Fruit fly (Drosophila melanogaster) whole organism, embryonic: ENCODE data around the gene Gale.

Experiments used
- CG11723 ChIP-seq: fragments of 200-800 bp; sonication (Bioruptor generic); optimal IDR thresholded peaks from 2 replicates; lab custom pipeline; 2017; ENCODE audit warnings: missing biosample characterization, mild to moderate bottlenecking, missing genetic modification characterization
- CG13123 ChIP-seq: fragments of 200-800 bp; sonication (Bioruptor generic); optimal IDR thresholded peaks from 2 replicates; lab custom pipeline; 2016; ENCODE audit warnings: missing biosample characterization, missing genetic modification characterization
- CG15269 ChIP-seq: fragments of 200-800 bp; sonication (Bioruptor generic); optimal IDR thresholded peaks from 2 replicates; lab custom pipeline; 2018; ENCODE audit warnings: missing biosample characterization, mild to moderate bottlenecking, missing genetic modification characterization, moderate library complexity
- CG16779 ChIP-seq: fragments of 200-800 bp; sonication (Bioruptor generic); IDR thresholded peaks from 2 replicates; pipeline ENCODE4 v1.3.6; 2022; ENCODE audit warnings: missing biosample characterization, missing genetic modification characterization
- CG17328 ChIP-seq: fragments of 200-800 bp; sonication (Bioruptor generic); IDR thresholded peaks from 2 replicates; pipeline ENCODE4 v1.3.6; 2022; ENCODE audit warnings: missing biosample characterization, missing genetic modification characterization
- CG18599 ChIP-seq: fragments of 200-800 bp; sonication (Bioruptor generic); optimal IDR thresholded peaks from 3 replicates; lab custom pipeline; 2017; ENCODE audit warnings: missing biosample characterization, missing genetic modification characterization, mild to moderate bottlenecking, moderate library complexity, missing genetic modification reagents
- CG4424 ChIP-seq: fragments of 200-800 bp; sonication (Bioruptor generic); optimal IDR thresholded peaks from 3 replicates; lab custom pipeline; 2016; ENCODE audit warnings: missing biosample characterization, missing genetic modification characterization
- CG4730 ChIP-seq: fragments of 200-800 bp; sonication (Bioruptor generic); IDR thresholded peaks from 2 replicates; pipeline ENCODE4 v1.3.6; 2022; ENCODE audit warnings: missing biosample characterization, missing genetic modification characterization
- CG6791 ChIP-seq: fragments of 200-800 bp; sonication (Bioruptor generic); IDR thresholded peaks from 3 replicates; pipeline ENCODE4 v1.3.6; 2022; ENCODE audit warnings: missing biosample characterization, missing genetic modification characterization; ENCODE audit not compliant: partially characterized antibody
- CG7271 ChIP-seq: fragments of 200-800 bp; sonication (Bioruptor generic); optimal IDR thresholded peaks from 2 replicates; lab custom pipeline; 2018; ENCODE audit warnings: missing biosample characterization, mild to moderate bottlenecking, missing genetic modification characterization, moderate library complexity
- CG8281 ChIP-seq: fragments of 200-800 bp; sonication (Bioruptor generic); optimal IDR thresholded peaks from 2 replicates; lab custom pipeline; 2018; ENCODE audit warnings: missing biosample characterization, mild to moderate bottlenecking, missing genetic modification characterization, moderate library complexity
- CG8765 ChIP-seq: fragments of 200-800 bp; sonication (Bioruptor generic); IDR thresholded peaks from 2 replicates; pipeline ENCODE4 v1.3.6; 2022; ENCODE audit warnings: missing biosample characterization, missing genetic modification characterization
- CG9797 ChIP-seq: fragments of 200-800 bp; sonication (Bioruptor generic); optimal IDR thresholded peaks from 3 replicates; lab custom pipeline; 2018; ENCODE audit warnings: missing biosample characterization, mild to moderate bottlenecking, missing genetic modification characterization
- CG9876 ChIP-seq: fragments of 200-800 bp; sonication (Bioruptor generic); optimal IDR thresholded peaks from 2 replicates; lab custom pipeline; 2016; ENCODE audit warnings: missing biosample characterization, missing genetic modification characterization
- CG9932 ChIP-seq: fragments of 200-800 bp; sonication (Bioruptor generic); IDR thresholded peaks from 2 replicates; pipeline ENCODE4 v1.3.6; 2022; ENCODE audit warnings: missing biosample characterization, missing genetic modification characterization
- CrebB ChIP-seq: fragments of 200-800 bp; sonication (Bioruptor generic); optimal IDR thresholded peaks from 3 replicates; lab custom pipeline; 2018; ENCODE audit warnings: missing biosample characterization, mild to moderate bottlenecking, missing genetic modification characterization
- Dbx ChIP-seq: fragments of 200-800 bp; sonication (Bioruptor generic); IDR thresholded peaks from 3 replicates; pipeline ENCODE4 v1.3.6; 2022; ENCODE audit warnings: missing biosample characterization, missing genetic modification characterization
- Deaf1 ChIP-seq: fragments of 200-800 bp; optimal IDR thresholded peaks from 3 replicates; lab custom pipeline; 2019; ENCODE audit warnings: missing biosample characterization, mild to moderate bottlenecking, missing genetic modification characterization, moderate library complexity
- Ets97D ChIP-seq: fragments of 200-800 bp; sonication (Bioruptor generic); optimal IDR thresholded peaks from 3 replicates; lab custom pipeline; 2016; ENCODE audit warnings: missing biosample characterization, missing genetic modification characterization
- HmgD ChIP-seq: fragments of 200-800 bp; sonication (Bioruptor generic); optimal IDR thresholded peaks from 3 replicates; lab custom pipeline; 2016; ENCODE audit warnings: missing biosample characterization, missing genetic modification characterization
- Hmr ChIP-seq: fragments of 200-800 bp; sonication (Bioruptor generic); optimal IDR thresholded peaks from 3 replicates; lab custom pipeline; 2017; ENCODE audit warnings: mild to moderate bottlenecking, missing biosample characterization, missing genetic modification reagents, missing genetic modification characterization
- Mad ChIP-seq: fragments of 200-800 bp; sonication (Bioruptor generic); optimal IDR thresholded peaks from 2 replicates; lab custom pipeline; 2016; ENCODE audit warnings: missing biosample characterization, missing genetic modification characterization
- Nf-YC ChIP-seq: fragments of 200-800 bp; optimal IDR thresholded peaks from 3 replicates; lab custom pipeline; 2019; ENCODE audit warnings: missing biosample characterization, mild to moderate bottlenecking, missing genetic modification characterization, moderate library complexity
- Sox102F ChIP-seq: fragments of 200-800 bp; sonication (Bioruptor generic); optimal IDR thresholded peaks from 2 replicates; lab custom pipeline; 2018; ENCODE audit warnings: missing biosample characterization, mild to moderate bottlenecking, missing genetic modification characterization, moderate library complexity
- aop ChIP-seq: fragments of 200-800 bp; sonication (Bioruptor generic); IDR thresholded peaks from 2 replicates; pipeline ENCODE4 v1.3.6; 2022; ENCODE audit warnings: missing biosample characterization, missing genetic modification characterization
- ara ChIP-seq: fragments of 200-800 bp; sonication (Bioruptor generic); IDR thresholded peaks from 2 replicates; pipeline ENCODE4 v1.3.6; 2022; ENCODE audit warnings: missing biosample characterization, missing genetic modification characterization
- ash1 ChIP-seq: fragments of 200-800 bp; sonication (Bioruptor generic); optimal IDR thresholded peaks from 2 replicates; lab custom pipeline; 2018; ENCODE audit warnings: missing biosample characterization, mild to moderate bottlenecking, missing genetic modification characterization
- bcd ChIP-seq: fragments of 200-800 bp; sonication (Bioruptor generic); optimal IDR thresholded peaks from 2 replicates; lab custom pipeline; 2017; ENCODE audit warnings: missing biosample characterization, mild to moderate bottlenecking, missing genetic modification characterization
- chinmo ChIP-seq: fragments of 200-800 bp; sonication (Bioruptor generic); IDR thresholded peaks from 4 replicates; pipeline ENCODE4 v1.3.6; 2022; ENCODE audit warnings: missing biosample characterization, missing genetic modification characterization; ENCODE audit not compliant: partially characterized antibody
- chn ChIP-seq: fragments of 200-800 bp; sonication (Bioruptor generic); optimal IDR thresholded peaks from 2 replicates; lab custom pipeline; 2016; ENCODE audit warnings: missing biosample characterization, missing genetic modification characterization
- ci ChIP-seq: fragments of 200-800 bp; sonication (Bioruptor generic); IDR thresholded peaks from 3 replicates; pipeline ENCODE4 v1.3.6; 2022; ENCODE audit warnings: missing biosample characterization, missing genetic modification characterization
- crol ChIP-seq: fragments of 200-800 bp; sonication (Bioruptor generic); IDR thresholded peaks from 2 replicates; pipeline ENCODE4 v1.3.6; 2022; ENCODE audit warnings: missing biosample characterization, missing genetic modification characterization
- da ChIP-seq: fragments of 200-800 bp; sonication (Bioruptor generic); optimal IDR thresholded peaks from 2 replicates; lab custom pipeline; 2016; ENCODE audit warnings: missing biosample characterization, missing genetic modification characterization
- emc ChIP-seq: fragments of 200-800 bp; sonication (Bioruptor generic); optimal IDR thresholded peaks from 2 replicates; lab custom pipeline; 2016; ENCODE audit warnings: missing biosample characterization, missing genetic modification characterization
- fd102C ChIP-seq: fragments of 200-800 bp; sonication (Bioruptor generic); optimal IDR thresholded peaks from 2 replicates; lab custom pipeline; 2018; ENCODE audit warnings: missing biosample characterization, mild to moderate bottlenecking, missing genetic modification characterization, moderate library complexity
- gce ChIP-seq: fragments of 200-800 bp; sonication (Bioruptor generic); IDR thresholded peaks from 3 replicates; pipeline ENCODE4 v1.3.6; 2022; ENCODE audit warnings: missing biosample characterization, missing genetic modification characterization
- gcm ChIP-seq: fragments of 200-800 bp; sonication (Bioruptor generic); optimal IDR thresholded peaks from 2 replicates; lab custom pipeline; 2019; ENCODE audit warnings: missing biosample characterization, mild to moderate bottlenecking, missing genetic modification characterization, moderate library complexity
- gsb ChIP-seq: fragments of 200-800 bp; sonication (Bioruptor generic); IDR thresholded peaks from 2 replicates; pipeline ENCODE4 v1.3.6; 2022; ENCODE audit warnings: missing biosample characterization, missing genetic modification characterization
- gsb-n ChIP-seq: fragments of 200-800 bp; sonication (Bioruptor generic); optimal IDR thresholded peaks from 3 replicates; lab custom pipeline; 2018; ENCODE audit warnings: missing biosample characterization, mild to moderate bottlenecking, missing genetic modification characterization
- hb ChIP-seq: fragments of 200-800 bp; sonication (Bioruptor generic); IDR thresholded peaks from 3 replicates; pipeline ENCODE4 v1.3.6; 2022; ENCODE audit warnings: missing biosample characterization, missing genetic modification characterization; ENCODE audit not compliant: partially characterized antibody
- hkb ChIP-seq, 2 experiments: fragments of 200-800 bp in 1 of 2; fragments of >200 bp in 1 of 2; sonication (Bioruptor generic) in 1 of 2; IDR thresholded peaks in 1 of 2; optimal IDR thresholded peaks in 1 of 2; 2 replicates each; pipeline versions ENCODE4 v1.3.6 to Lab custom; 2017 to 2022; ENCODE audit warnings: missing biosample characterization in 1 of 2, missing genetic modification characterization in 1 of 2
- jigr1 ChIP-seq: fragments of 200-800 bp; sonication (Bioruptor generic); IDR thresholded peaks from 3 replicates; pipeline ENCODE4 v1.3.6; 2022; ENCODE audit warnings: missing biosample characterization, missing genetic modification characterization
- jumu ChIP-seq: fragments of 200-800 bp; sonication (Bioruptor generic); optimal IDR thresholded peaks from 3 replicates; lab custom pipeline; 2016; ENCODE audit warnings: missing biosample characterization, missing genetic modification characterization
- sisA ChIP-seq: fragments of 200-800 bp; sonication (Bioruptor generic); IDR thresholded peaks from 2 replicates; pipeline ENCODE4 v1.3.6; 2022; ENCODE audit warnings: missing biosample characterization, missing genetic modification characterization
- ssp ChIP-seq: fragments of 200-800 bp; sonication (Bioruptor generic); IDR thresholded peaks from 2 replicates; pipeline ENCODE4 v1.3.6; 2022; ENCODE audit warnings: missing biosample characterization, missing genetic modification characterization
- tin ChIP-seq: fragments of 200-800 bp; sonication (Bioruptor generic); optimal IDR thresholded peaks from 3 replicates; lab custom pipeline; 2016; ENCODE audit warnings: missing biosample characterization, missing genetic modification characterization
- unpg ChIP-seq: fragments of 200-800 bp; sonication (Bioruptor generic); optimal IDR thresholded peaks from 3 replicates; lab custom pipeline; 2018; ENCODE audit warnings: missing biosample characterization, mild to moderate bottlenecking, missing genetic modification characterization, moderate library complexity
- zen ChIP-seq: fragments of 200-800 bp; sonication (Bioruptor generic); optimal IDR thresholded peaks from 3 replicates; lab custom pipeline; 2018; ENCODE audit warnings: missing biosample characterization, mild to moderate bottlenecking, missing genetic modification characterization, moderate library complexity
- zfh1 ChIP-seq: fragments of 200-800 bp; sonication (Bioruptor generic); IDR thresholded peaks from 3 replicates; pipeline ENCODE4 v1.3.6; 2022; ENCODE audit warnings: missing biosample characterization, missing genetic modification characterization

Gene Gale

DNA sequence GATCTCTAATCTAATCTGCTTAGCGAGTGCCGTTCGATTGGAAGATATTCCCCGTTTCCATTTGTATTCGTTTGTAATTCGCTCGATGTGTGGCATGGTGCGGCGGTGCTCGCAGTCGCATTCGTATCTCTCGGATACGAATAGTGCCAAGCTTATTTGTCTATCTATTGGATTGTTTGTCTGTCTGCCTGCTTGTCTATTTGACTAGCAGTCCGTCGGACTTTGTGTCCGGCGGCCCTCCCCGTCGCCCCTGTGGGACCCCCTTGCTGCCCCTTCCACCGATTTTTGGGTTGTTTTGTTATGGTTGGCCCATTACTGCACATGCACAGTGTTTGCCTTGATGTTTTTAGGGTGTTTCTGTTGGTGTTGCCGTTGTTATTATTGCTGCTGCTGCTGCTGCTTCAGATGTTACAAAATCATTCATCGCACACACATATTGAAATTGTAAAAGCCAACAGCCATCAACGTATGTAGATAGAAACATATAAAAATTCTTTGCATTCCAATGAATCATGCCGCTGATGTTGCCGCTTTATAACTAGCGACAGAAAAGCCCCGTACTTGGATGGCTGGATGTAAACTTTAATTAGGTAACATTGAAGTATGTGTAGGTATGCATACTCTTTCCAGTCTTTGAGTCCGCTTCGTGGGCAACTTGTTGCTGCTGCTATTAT is 33.5 kb upstream of the Gale start (continued):
- TF ChIP-seq crol (peak; percentile 95), CG4424 (GFP tag; lab: Kevin White, UChicago) (peak; percentile 18), CG17328 (GFP tag; lab: Robert Waterston, UW) (peak; percentile 12; the same call in 1 of the 2 replicates), Ets97D (GFP tag; lab: Kevin White, UChicago) (no peak), da (GFP tag; lab: Kevin White, UChicago) (no peak), chn (GFP tag; lab: Kevin White, UChicago) (no peak), CG15269 (tag; lab: Kevin White, UChicago) (peak; percentile 46), CrebB (tag; lab: Kevin White, UChicago) (peak; percentile 15), aop (GFP tag; lab: Robert Waterston, UW) (no peak), gce (GFP tag; lab: Robert Waterston, UW) (peak; percentile 58; the same call in 1 of the 3 replicates), chinmo (peak; percentile 89), CG6791 (GFP tag; lab: Robert Waterston, UW) (no peak), CG7271 (tag; lab: Kevin White, UChicago) (no peak), unpg (peak; percentile 16), CG9797 (no peak), CG9932 (GFP tag; lab: Robert Waterston, UW) (peak; percentile 41; the same call in 1 of the 2 replicates), hkb (optimal IDR thresholded peaks at IDR 0.05; lab: Kevin White, UChicago) (no peak), hkb (GFP tag; IDR thresholded peaks at IDR 0.05; lab: Robert Waterston, UW) (peak; percentile 72), hb (GFP tag; lab: Robert Waterston, UW) (no peak), Nf-YC (tag; lab: Kevin White, UChicago) (no peak), gsb-n (tag; lab: Kevin White, UChicago) (peak; percentile 51), zfh1 (GFP tag; lab: Robert Waterston, UW) (peak; percentile 75), CG8765 (GFP tag; lab: Robert Waterston, UW) (no peak), ci (GFP tag; lab: Robert Waterston, UW) (peak; percentile 86), ash1 (GFP tag; lab: Kevin White, UChicago) (no peak), CG18599 (GFP tag; lab: Kevin White, UChicago) (peak; percentile 64), gsb (no peak), Sox102F (GFP tag; lab: Kevin White, UChicago) (peak; percentile 28), CG11723 (GFP tag; lab: Kevin White, UChicago) (peak; percentile 16), CG8281 (no peak), ssp (GFP tag; lab: Robert Waterston, UW) (no peak), CG4730 (GFP tag; lab: Robert Waterston, UW) (0 out of 2 replicates have a peak, but pooled peaks have one; percentile 24), sisA (no peak), tin (GFP tag; lab: Kevin White, UChicago) (no peak), gcm (GFP tag; lab: Kevin White, UChicago) (peak; percentile 18), emc (GFP tag; lab: Kevin White, UChicago) (no peak), Deaf1 (tag; lab: Kevin White, UChicago) (peak; percentile 43), bcd (GFP tag; lab: Kevin White, UChicago) (peak; percentile 7), CG13123 (peak; percentile 9), ara (GFP tag; lab: Robert Waterston, UW) (peak; percentile 47; the same call in 1 of the 2 replicates), zen (no peak), Hmr (GFP tag; lab: Kevin White, UChicago) (peak; percentile 25), jigr1 (GFP tag; lab: Robert Waterston, UW) (no peak), CG9876 (GFP tag; lab: Kevin White, UChicago) (no peak), CG16779 (GFP tag; lab: Robert Waterston, UW) (no peak), HmgD (GFP tag; lab: Kevin White, UChicago) (no peak), jumu (no peak), fd102C (GFP tag; lab: Kevin White, UChicago) (peak; percentile 24), Mad (GFP tag; lab: Kevin White, UChicago) (no peak), Dbx (GFP tag; lab: Robert Waterston, UW) (no peak)
